Fruit fly (Drosophila melanogaster): Measurements from ENCODE around the gene CG4022.

- no peak for TF ChIP-seq h (optimal IDR thresholded peaks at IDR 0.05)
- TF ChIP-seq ttk (optimal IDR thresholded peaks at IDR 0.05) = no peak
- TF ChIP-seq psq (optimal IDR thresholded peaks at IDR 0.05) = no peak
- TF ChIP-seq insv (optimal IDR thresholded peaks at IDR 0.05) = no peak
- no peak for TF ChIP-seq Myc (optimal IDR thresholded peaks at IDR 0.05)
Measured at dm6 chr3L:9423757-9424527, 13.3 kb upstream of the CG4022 start.

Measured in Kc167 (cell line).